Fruit fly (Drosophila melanogaster): ENCODE data around the gene loh.

The loh gene

dm6 chr2L:10466865-10467270 lies 24.5 kb downstream of the loh start (continued):
- TF ChIP-seq hb (GFP tag; IDR thresholded peaks at IDR 0.05; ENCODE audit: partially characterized antibody) (no peak), emc (GFP tag; optimal IDR thresholded peaks at IDR 0.05) (no peak), Oli (tag; optimal IDR thresholded peaks at IDR 0.05) (peak; percentile 76), CG10321 (GFP tag; IDR thresholded peaks at IDR 0.05) (no peak), CG6683 (GFP tag; optimal IDR thresholded peaks at IDR 0.05) (peak; percentile 21), br (optimal IDR thresholded peaks at IDR 0.05) (no peak), ash1 (GFP tag; optimal IDR thresholded peaks at IDR 0.05) (no peak), Atf-2 (GFP tag; optimal IDR thresholded peaks at IDR 0.05) (peak; percentile 20), CG6654 (GFP tag; optimal IDR thresholded peaks at IDR 0.05) (peak; percentile 32), Sry-β (GFP tag; optimal IDR thresholded peaks at IDR 0.05) (no peak), Lhr (GFP tag; optimal IDR thresholded peaks at IDR 0.05) (peak; percentile 16), CG12659 (GFP tag; optimal IDR thresholded peaks at IDR 0.05) (peak; percentile 57), odd (GFP tag; optimal IDR thresholded peaks at IDR 0.05) (peak; percentile 41), CG7556 (GFP tag; optimal IDR thresholded peaks at IDR 0.05) (peak; percentile 69), Ets65A (GFP tag) (peak; percentile 97), D (optimal IDR thresholded peaks at IDR 0.05) (no peak), D (GFP tag; optimal IDR thresholded peaks at IDR 0.05) (peak; percentile 78), dan (GFP tag; IDR thresholded peaks at IDR 0.05) (0 out of 2 replicates have a peak, but pooled peaks have one; percentile 24), tll (GFP tag; optimal IDR thresholded peaks at IDR 0.05) (peak in 1 of 2 experiments; percentile 23), trh (GFP tag; optimal IDR thresholded peaks at IDR 0.05) (peak; percentile 8), CG8944 (GFP tag; optimal IDR thresholded peaks at IDR 0.05) (peak; percentile 51), CG34376 (GFP tag; optimal IDR thresholded peaks at IDR 0.05) (no peak), Xbp1 (GFP tag; optimal IDR thresholded peaks at IDR 0.05) (peak; percentile 60), otp (GFP tag; IDR thresholded peaks at IDR 0.05) (no peak), CG9876 (GFP tag; optimal IDR thresholded peaks at IDR 0.05) (no peak), CG32532 (GFP tag; IDR thresholded peaks at IDR 0.05) (no peak; the same call in 1 of the 2 replicates), ac (GFP tag; optimal IDR thresholded peaks at IDR 0.05) (no peak), zen2 (GFP tag; IDR thresholded peaks at IDR 0.05; ENCODE audit: partially characterized antibody) (no peak), lmd (GFP tag; IDR thresholded peaks at IDR 0.05) (peak; percentile 80), ftz-f1 (GFP tag; optimal IDR thresholded peaks at IDR 0.05) (no peak), Asciz (GFP tag; optimal IDR thresholded peaks at IDR 0.05) (peak; percentile 63), CG15479 (GFP tag; optimal IDR thresholded peaks at IDR 0.05) (no peak), gsb-n (tag; optimal IDR thresholded peaks at IDR 0.05) (peak; percentile 6), phol (tag; optimal IDR thresholded peaks at IDR 0.05) (peak; percentile 84), ewg (GFP tag; optimal IDR thresholded peaks at IDR 0.05) (peak; percentile 55), NK7.1 (GFP tag; optimal IDR thresholded peaks at IDR 0.05) (peak; percentile 12), CG8281 (tag; optimal IDR thresholded peaks at IDR 0.05) (peak; percentile 23), Ptx1 (GFP tag; IDR thresholded peaks at IDR 0.05) (peak; percentile 76), pum (GFP tag; optimal IDR thresholded peaks at IDR 0.05) (peak; percentile 53), GATAe (GFP tag; conservative IDR thresholded peaks at IDR 0.05) (no peak), ssp (GFP tag; IDR thresholded peaks at IDR 0.05) (peak; percentile 64; the same call in 1 of the 2 replicates), CG6175 (GFP tag; IDR thresholded peaks at IDR 0.05) (peak; percentile 14; the same call in 1 of the 3 replicates), Mad (GFP tag; optimal IDR thresholded peaks at IDR 0.05) (no peak), Dref (GFP tag; IDR thresholded peaks at IDR 0.05) (no peak), sr (GFP tag; IDR thresholded peaks at IDR 0.05) (no peak), CG1529 (GFP tag; optimal IDR thresholded peaks at IDR 0.05) (peak; percentile 67), NFAT (GFP tag; IDR thresholded peaks at IDR 0.05) (peak; percentile 14; the same call in 1 of the 2 replicates), Ada2b (GFP tag; IDR thresholded peaks at IDR 0.05) (no peak), zfh1 (GFP tag; IDR thresholded peaks at IDR 0.05) (peak; percentile 59; the same call in 2 of the 3 replicates), CG17361 (GFP tag; IDR thresholded peaks at IDR 0.05) (peak; percentile 87), Deaf1 (tag; optimal IDR thresholded peaks at IDR 0.05) (no peak), nmo (GFP tag; optimal IDR thresholded peaks at IDR 0.05) (peak; percentile 89)
